Fruit fly (Drosophila melanogaster) S2 (cell line): ENCODE data around the gene Ser7.

Experiments used
- CG8478 ChIP-seq: fragments of >200 bp; optimal IDR thresholded peaks from 2 replicates; lab custom pipeline; 2018
- CTCF ChIP-seq, 2 experiments: fragments of >200 bp; optimal IDR thresholded peaks; 2 replicates each; lab custom pipeline; 2018

DNA sequence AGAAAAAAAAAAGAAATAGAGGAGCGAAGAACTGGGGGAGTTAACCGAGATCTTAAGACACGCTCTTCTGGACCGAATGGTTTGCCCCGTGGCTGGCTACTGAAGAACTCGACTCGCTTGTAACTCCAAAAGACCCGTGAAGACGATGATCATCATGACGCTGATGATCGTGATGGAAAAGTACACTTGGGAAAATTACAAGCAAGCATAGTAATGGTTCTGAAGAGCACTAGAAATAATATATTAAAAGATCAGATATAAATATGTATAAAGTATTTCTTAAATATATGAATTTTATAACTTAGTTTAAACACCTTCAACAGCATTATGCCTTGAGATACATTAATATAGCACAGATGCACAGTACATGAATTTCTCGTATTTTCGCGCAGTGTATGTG is 46.0 kb downstream of the Ser7 start, which contains the start of gene CG1986:
- TF ChIP-seq CG8478 (lab: Kevin White, UChicago) (no peak), CTCF (optimal IDR thresholded peaks at IDR 0.05; lab: Kevin White, UChicago) (no peak)
